Fruit fly (Drosophila melanogaster) whole organism, embryonic: ENCODE measurements around the gene CG4982.

Experiments used
- Bgb ChIP-seq: fragments of 200-800 bp; sonication (Bioruptor generic); IDR thresholded peaks from 2 replicates; pipeline ENCODE4 v1.3.6; 2022; ENCODE audit warnings: missing biosample characterization, missing genetic modification characterization; ENCODE audit not compliant: partially characterized antibody
- C15 ChIP-seq: fragments of 200-800 bp; sonication (Bioruptor generic); IDR thresholded peaks from 3 replicates; pipeline ENCODE4 v1.3.6; 2022; ENCODE audit warnings: missing biosample characterization, missing genetic modification characterization
- CG12769 ChIP-seq: fragments of 200-800 bp; sonication (Bioruptor generic); optimal IDR thresholded peaks from 2 replicates; lab custom pipeline; 2019; ENCODE audit warnings: missing biosample characterization, mild to moderate bottlenecking, missing genetic modification characterization, moderate library complexity
- CG13424 ChIP-seq: fragments of 200-800 bp; sonication (Bioruptor generic); optimal IDR thresholded peaks from 2 replicates; lab custom pipeline; 2019; ENCODE audit warnings: missing biosample characterization, mild to moderate bottlenecking, missing genetic modification characterization, moderate library complexity
- CG15011 ChIP-seq: fragments of 200-800 bp; sonication (Bioruptor generic); optimal IDR thresholded peaks from 3 replicates; lab custom pipeline; 2018; ENCODE audit warnings: missing biosample characterization, mild to moderate bottlenecking, missing genetic modification characterization
- CG1603 ChIP-seq: fragments of 200-800 bp; sonication (Bioruptor generic); optimal IDR thresholded peaks from 2 replicates; lab custom pipeline; 2019; ENCODE audit warnings: missing biosample characterization, mild to moderate bottlenecking, missing genetic modification characterization, moderate library complexity
- CG1647 ChIP-seq: fragments of 200-800 bp; sonication (Bioruptor generic); optimal IDR thresholded peaks from 3 replicates; lab custom pipeline; 2016; ENCODE audit warnings: missing biosample characterization, missing genetic modification characterization
- CG16863 ChIP-seq: fragments of 200-800 bp; sonication (Bioruptor generic); optimal IDR thresholded peaks from 3 replicates; lab custom pipeline; 2016; ENCODE audit warnings: missing biosample characterization, missing genetic modification characterization
- CG18619 ChIP-seq: fragments of 200-800 bp; sonication (Bioruptor generic); optimal IDR thresholded peaks from 3 replicates; lab custom pipeline; 2017; ENCODE audit warnings: missing biosample characterization, mild to moderate bottlenecking, missing genetic modification characterization
- CG18764 ChIP-seq: fragments of 200-800 bp; sonication (Bioruptor generic); optimal IDR thresholded peaks from 3 replicates; lab custom pipeline; 2016; ENCODE audit warnings: missing biosample characterization, missing genetic modification characterization
- CG2116 ChIP-seq: fragments of 200-800 bp; sonication (Bioruptor generic); optimal IDR thresholded peaks from 3 replicates; lab custom pipeline; 2018; ENCODE audit warnings: missing biosample characterization, mild to moderate bottlenecking, missing genetic modification characterization
- CG32532 ChIP-seq: fragments of 200-800 bp; sonication (Bioruptor generic); IDR thresholded peaks from 2 replicates; pipeline ENCODE4 v1.3.6; 2022; ENCODE audit warnings: missing biosample characterization, missing genetic modification characterization
- CG3838 ChIP-seq: fragments of 200-800 bp; sonication (Bioruptor generic); optimal IDR thresholded peaks from 3 replicates; lab custom pipeline; 2016; ENCODE audit warnings: missing biosample characterization, missing genetic modification characterization
- CG4820 ChIP-seq: fragments of 200-800 bp; sonication (Bioruptor generic); optimal IDR thresholded peaks from 3 replicates; lab custom pipeline; 2016; ENCODE audit warnings: missing biosample characterization, missing genetic modification characterization
- CG5180 ChIP-seq: fragments of 200-800 bp; sonication (Bioruptor generic); optimal IDR thresholded peaks from 3 replicates; lab custom pipeline; 2017; ENCODE audit warnings: missing biosample characterization, missing genetic modification characterization, mild to moderate bottlenecking, moderate library complexity, missing genetic modification reagents
- CG6175 ChIP-seq: fragments of 200-800 bp; sonication (Bioruptor generic); IDR thresholded peaks from 3 replicates; pipeline ENCODE4 v1.3.6; 2022; ENCODE audit warnings: missing biosample characterization, missing genetic modification characterization
- CoRest ChIP-seq: fragments of 200-800 bp; sonication (Bioruptor generic); optimal IDR thresholded peaks from 3 replicates; lab custom pipeline; 2018; ENCODE audit warnings: missing biosample characterization, mild to moderate bottlenecking, missing genetic modification characterization, moderate library complexity
- Doc2 ChIP-seq: fragments of 200-800 bp; sonication (Bioruptor generic); IDR thresholded peaks from 2 replicates; pipeline ENCODE4 v1.3.6; 2022; ENCODE audit warnings: missing biosample characterization, missing genetic modification characterization
- Eip74EF ChIP-seq, 2 experiments: fragments of 200-800 bp in 1 of 2; fragments of >200 bp in 1 of 2; sonication (Bioruptor generic) in 1 of 2; optimal IDR thresholded peaks; 2 replicates each; lab custom pipeline; 2017 to 2019; ENCODE audit warnings: missing biosample characterization in 2 of 2, missing genetic modification characterization in 2 of 2, mild to moderate bottlenecking in 1 of 2, moderate library complexity in 1 of 2
- Hmr ChIP-seq: fragments of 200-800 bp; sonication (Bioruptor generic); optimal IDR thresholded peaks from 3 replicates; lab custom pipeline; 2017; ENCODE audit warnings: mild to moderate bottlenecking, missing biosample characterization, missing genetic modification reagents, missing genetic modification characterization
- Hr3 ChIP-seq: fragments of 200-800 bp; sonication (Bioruptor generic); optimal IDR thresholded peaks from 3 replicates; lab custom pipeline; 2016; ENCODE audit warnings: missing biosample characterization, missing genetic modification characterization
- Hr39 ChIP-seq: fragments of >200 bp; optimal IDR thresholded peaks from 2 replicates; lab custom pipeline; 2017
- Hr51 ChIP-seq, 2 experiments: fragments of 200-800 bp; sonication (Bioruptor generic); optimal IDR thresholded peaks; 2 replicates in 1 of 2; 3 replicates in 1 of 2; lab custom pipeline; 2016 to 2018; ENCODE audit warnings: missing biosample characterization in 2 of 2, missing genetic modification characterization in 2 of 2, mild to moderate bottlenecking in 1 of 2, moderate library complexity in 1 of 2
- Myb ChIP-seq: fragments of 200-800 bp; sonication (Bioruptor generic); optimal IDR thresholded peaks from 2 replicates; lab custom pipeline; 2016; ENCODE audit warnings: missing biosample characterization, missing genetic modification characterization
- PHDP ChIP-seq: fragments of 200-800 bp; sonication (Bioruptor generic); optimal IDR thresholded peaks from 3 replicates; lab custom pipeline; 2018; ENCODE audit warnings: missing biosample characterization, mild to moderate bottlenecking, missing genetic modification characterization, moderate library complexity
- Pdp1 ChIP-seq, 2 experiments: fragments of 200-800 bp; sonication (Bioruptor generic); optimal IDR thresholded peaks; 3 replicates each; lab custom pipeline; 2016; ENCODE audit warnings: missing biosample characterization in 2 of 2, missing genetic modification characterization in 2 of 2, mild to moderate bottlenecking in 1 of 2, moderate library complexity in 1 of 2
- Rx ChIP-seq: fragments of 200-800 bp; sonication (Bioruptor generic); IDR thresholded peaks from 2 replicates; pipeline ENCODE4 v1.3.6; 2022; ENCODE audit warnings: missing biosample characterization, missing genetic modification characterization
- Side ChIP-seq: fragments of 200-800 bp; sonication (Bioruptor generic); optimal IDR thresholded peaks from 2 replicates; lab custom pipeline; 2016; ENCODE audit warnings: missing biosample characterization, missing genetic modification characterization
- TFAM ChIP-seq: fragments of 200-800 bp; sonication (Bioruptor generic); optimal IDR thresholded peaks from 2 replicates; lab custom pipeline; 2017; ENCODE audit warnings: missing biosample characterization, missing genetic modification characterization, inconsistent platforms
- Tbp ChIP-seq: fragments of >200 bp; optimal IDR thresholded peaks from 2 replicates; lab custom pipeline; 2018; ENCODE audit warnings: missing biosample characterization, missing genetic modification characterization
- Usf ChIP-seq: fragments of 200-800 bp; sonication (Bioruptor generic); optimal IDR thresholded peaks from 2 replicates; lab custom pipeline; 2017; ENCODE audit warnings: missing genotype, missing biosample characterization, missing genetic modification characterization
- Xrp1 ChIP-seq: fragments of 200-800 bp; sonication (Bioruptor generic); IDR thresholded peaks from 2 replicates; pipeline ENCODE4 v1.3.6; 2022; ENCODE audit warnings: missing biosample characterization, missing genetic modification characterization
- al ChIP-seq: fragments of 200-800 bp; sonication (Bioruptor generic); IDR thresholded peaks from 2 replicates; pipeline ENCODE4 v1.3.6; 2022; ENCODE audit warnings: missing biosample characterization, missing genetic modification characterization
- aop ChIP-seq: fragments of 200-800 bp; sonication (Bioruptor generic); IDR thresholded peaks from 2 replicates; pipeline ENCODE4 v1.3.6; 2022; ENCODE audit warnings: missing biosample characterization, missing genetic modification characterization
- bbx ChIP-seq: fragments of 200-800 bp; sonication (Bioruptor generic); IDR thresholded peaks from 2 replicates; pipeline ENCODE4 v1.3.6; 2022; ENCODE audit warnings: missing biosample characterization, missing genetic modification characterization; ENCODE audit not compliant: partially characterized antibody
- ci ChIP-seq: fragments of 200-800 bp; sonication (Bioruptor generic); IDR thresholded peaks from 3 replicates; pipeline ENCODE4 v1.3.6; 2022; ENCODE audit warnings: missing biosample characterization, missing genetic modification characterization
- dan ChIP-seq: fragments of 200-800 bp; sonication (Bioruptor generic); IDR thresholded peaks from 2 replicates; pipeline ENCODE4 v1.3.6; 2022; ENCODE audit warnings: missing biosample characterization, missing genetic modification characterization
- dmrt99B ChIP-seq: fragments of 200-800 bp; sonication (Bioruptor generic); optimal IDR thresholded peaks from 2 replicates; lab custom pipeline; 2018; ENCODE audit warnings: missing biosample characterization, mild to moderate bottlenecking, missing genetic modification characterization, moderate library complexity
- ewg ChIP-seq: fragments of 200-800 bp; sonication (Bioruptor generic); optimal IDR thresholded peaks from 3 replicates; lab custom pipeline; 2017; ENCODE audit warnings: mild to moderate bottlenecking, missing biosample characterization, missing genetic modification reagents, missing genetic modification characterization
- gem ChIP-seq: fragments of 200-800 bp; sonication (Bioruptor generic); optimal IDR thresholded peaks from 2 replicates; lab custom pipeline; 2019; ENCODE audit warnings: missing biosample characterization, mild to moderate bottlenecking, missing genetic modification characterization, moderate library complexity
- hkb ChIP-seq, 2 experiments: fragments of 200-800 bp in 1 of 2; fragments of >200 bp in 1 of 2; sonication (Bioruptor generic) in 1 of 2; IDR thresholded peaks in 1 of 2; optimal IDR thresholded peaks in 1 of 2; 2 replicates each; pipeline versions ENCODE4 v1.3.6 to Lab custom; 2017 to 2022; ENCODE audit warnings: missing biosample characterization in 1 of 2, missing genetic modification characterization in 1 of 2
- hth ChIP-seq: fragments of >200 bp; optimal IDR thresholded peaks from 2 replicates; lab custom pipeline; 2017; ENCODE audit warnings: inconsistent platforms
- nmo ChIP-seq: fragments of 200-800 bp; sonication (Bioruptor generic); optimal IDR thresholded peaks from 2 replicates; lab custom pipeline; 2018; ENCODE audit warnings: missing biosample characterization, mild to moderate bottlenecking, missing genetic modification characterization, moderate library complexity
- pita ChIP-seq: fragments of 200-800 bp; sonication (Bioruptor generic); optimal IDR thresholded peaks from 2 replicates; lab custom pipeline; 2017; ENCODE audit warnings: missing biosample characterization, mild to moderate bottlenecking, missing genetic modification characterization
- psq ChIP-seq: fragments of 200-800 bp; sonication (Bioruptor generic); optimal IDR thresholded peaks from 2 replicates; lab custom pipeline; 2017; ENCODE audit warnings: missing biosample characterization, missing genetic modification characterization
- ranshi ChIP-seq: fragments of 200-800 bp; sonication (Bioruptor generic); IDR thresholded peaks from 2 replicates; pipeline ENCODE4 v1.3.6; 2022; ENCODE audit warnings: missing biosample characterization, missing genetic modification characterization
- ssp ChIP-seq: fragments of 200-800 bp; sonication (Bioruptor generic); IDR thresholded peaks from 2 replicates; pipeline ENCODE4 v1.3.6; 2022; ENCODE audit warnings: missing biosample characterization, missing genetic modification characterization
- vfl ChIP-seq: fragments of 200-800 bp; sonication (Bioruptor generic); optimal IDR thresholded peaks from 2 replicates; lab custom pipeline; 2016; ENCODE audit warnings: missing biosample characterization, missing genetic modification characterization
- zen2 ChIP-seq: fragments of 200-800 bp; sonication (Bioruptor generic); IDR thresholded peaks from 3 replicates; pipeline ENCODE4 v1.3.6; 2022; ENCODE audit warnings: missing biosample characterization, missing genetic modification characterization; ENCODE audit not compliant: partially characterized antibody

The CG4982 gene

DNA sequence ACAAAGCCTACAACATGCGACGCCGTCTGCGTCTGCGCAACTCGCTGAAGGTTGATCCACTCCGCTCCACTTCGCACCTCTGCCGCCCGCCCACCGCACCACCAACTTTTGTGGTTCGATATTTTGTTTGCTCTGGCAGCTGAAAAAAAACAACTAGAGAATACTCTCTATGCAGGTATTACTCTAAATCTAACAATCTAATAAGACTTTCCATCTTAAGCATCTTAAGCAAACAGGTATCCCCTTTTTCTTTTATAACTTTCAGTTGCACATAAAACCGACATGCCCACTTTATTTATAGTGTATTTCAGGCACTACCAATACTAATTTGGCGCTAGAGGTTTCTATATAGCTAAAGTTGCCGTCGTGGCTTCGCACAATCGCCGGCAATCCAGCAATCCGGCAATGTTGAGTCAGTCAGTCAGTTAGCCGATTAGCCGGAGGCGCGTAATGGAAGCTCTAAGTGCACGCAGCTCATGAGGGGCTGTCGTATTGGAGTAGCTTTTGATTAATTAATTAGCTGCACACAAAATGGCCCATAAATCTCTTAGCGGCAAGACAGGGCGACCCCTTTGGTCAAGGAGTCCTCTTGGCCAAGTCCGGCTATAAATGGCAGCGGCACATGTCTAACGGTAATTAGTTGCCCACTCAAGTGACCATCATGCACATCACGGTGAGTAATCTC, 27.1 kb downstream of the CG4982 start, which contains the start of gene CG13058 (continued):
- TF ChIP-seq al (GFP tag; lab: Robert Waterston, UW) = 0 out of 2 replicates have a peak, but pooled peaks have one; percentile 23
- TF ChIP-seq Doc2 (GFP tag; lab: Robert Waterston, UW) = peak; percentile 15; the same call in 1 of the 2 replicates
- TF ChIP-seq Eip74EF (GFP tag; optimal IDR thresholded peaks at IDR 0.05; lab: Kevin White, UChicago) = peak in 1 of 2 experiments; percentile 15
- peak; percentile 80 for TF ChIP-seq CoRest (tag; lab: Kevin White, UChicago)
- TF ChIP-seq ranshi (GFP tag; lab: Robert Waterston, UW) = peak; percentile 73
- TF ChIP-seq Side (GFP tag; lab: Kevin White, UChicago) = no peak
- TF ChIP-seq CG18619 (GFP tag; lab: Kevin White, UChicago) = peak; percentile 61
- TF ChIP-seq CG18764 = peak; percentile 27
- TF ChIP-seq Hr39 (lab: Kevin White, UChicago) = no peak
- TF ChIP-seq pita (GFP tag; lab: Kevin White, UChicago) = no peak
- TF ChIP-seq Pdp1 (GFP tag; optimal IDR thresholded peaks at IDR 0.05; lab: Kevin White, UChicago) = no peak
- TF ChIP-seq Hr51 (GFP tag; optimal IDR thresholded peaks at IDR 0.05; lab: Kevin White, UChicago) = peak in 1 of 2 experiments; percentile 86
- TF ChIP-seq CG5180 = peak; percentile 57
- no peak for TF ChIP-seq CG6175 (GFP tag; lab: Robert Waterston, UW)
- TF ChIP-seq CG1603 (tag; lab: Kevin White, UChicago) = peak; percentile 28
- peak; percentile 44 for TF ChIP-seq CG1647 (GFP tag; lab: Kevin White, UChicago)
- peak; percentile 80 for TF ChIP-seq gem
- peak; percentile 16 for TF ChIP-seq Myb (GFP tag; lab: Kevin White, UChicago)
- TF ChIP-seq Tbp (GFP tag; lab: Kevin White, UChicago) = no peak
- TF ChIP-seq dmrt99B (tag; lab: Kevin White, UChicago) = peak; percentile 77
- TF ChIP-seq CG13424 (tag; lab: Kevin White, UChicago) = peak; percentile 84
- TF ChIP-seq aop = no peak
- TF ChIP-seq CG3838 (GFP tag; lab: Kevin White, UChicago) = peak; percentile 18
- TF ChIP-seq CG4820 (GFP tag; lab: Kevin White, UChicago) = peak; percentile 57
- peak; percentile 75 for TF ChIP-seq ci (GFP tag; lab: Robert Waterston, UW)
- no peak for TF ChIP-seq TFAM (GFP tag; lab: Kevin White, UChicago)
- TF ChIP-seq CG15011 (GFP tag; lab: Kevin White, UChicago) = peak; percentile 13
- TF ChIP-seq psq (GFP tag; lab: Kevin White, UChicago) = no peak
- no peak for TF ChIP-seq Bgb (GFP tag; lab: Robert Waterston, UW)
- TF ChIP-seq zen2 (GFP tag; lab: Robert Waterston, UW) = no peak
- peak; percentile 3 for TF ChIP-seq ewg (GFP tag; lab: Kevin White, UChicago)
- no peak; the same call in 1 of the 2 replicates for TF ChIP-seq Xrp1 (GFP tag; lab: Robert Waterston, UW)
- TF ChIP-seq bbx (GFP tag; lab: Robert Waterston, UW) = no peak
- peak; percentile 61 for TF ChIP-seq Hmr
- TF ChIP-seq hkb (optimal IDR thresholded peaks at IDR 0.05; lab: Kevin White, UChicago) = no peak
- TF ChIP-seq hkb (GFP tag; IDR thresholded peaks at IDR 0.05; lab: Robert Waterston, UW) = peak; percentile 62
- TF ChIP-seq hth (lab: Kevin White, UChicago) = no peak
- TF ChIP-seq vfl (GFP tag; lab: Kevin White, UChicago) = peak; percentile 14
- TF ChIP-seq Hr3 (GFP tag; lab: Kevin White, UChicago) = peak; percentile 48
- no peak for TF ChIP-seq Rx (GFP tag; lab: Robert Waterston, UW)
- no peak for TF ChIP-seq dan (GFP tag; lab: Robert Waterston, UW)
- no peak for TF ChIP-seq C15
- peak; percentile 70 for TF ChIP-seq CG16863 (GFP tag; lab: Kevin White, UChicago)
- TF ChIP-seq Usf (GFP tag; lab: Kevin White, UChicago) = peak; percentile 12
- TF ChIP-seq CG2116 (GFP tag; lab: Kevin White, UChicago) = no peak
- peak; percentile 30 for TF ChIP-seq nmo (GFP tag; lab: Kevin White, UChicago)
- TF ChIP-seq ssp (GFP tag; lab: Robert Waterston, UW) = no peak
- no peak for TF ChIP-seq CG32532
- peak; percentile 84 for TF ChIP-seq CG12769 (tag; lab: Kevin White, UChicago)
- TF ChIP-seq PHDP (tag; lab: Kevin White, UChicago) = peak; percentile 69
